Worm (Caenorhabditis elegans): Measurements from ENCODE around the gene pac-1.

DNA sequence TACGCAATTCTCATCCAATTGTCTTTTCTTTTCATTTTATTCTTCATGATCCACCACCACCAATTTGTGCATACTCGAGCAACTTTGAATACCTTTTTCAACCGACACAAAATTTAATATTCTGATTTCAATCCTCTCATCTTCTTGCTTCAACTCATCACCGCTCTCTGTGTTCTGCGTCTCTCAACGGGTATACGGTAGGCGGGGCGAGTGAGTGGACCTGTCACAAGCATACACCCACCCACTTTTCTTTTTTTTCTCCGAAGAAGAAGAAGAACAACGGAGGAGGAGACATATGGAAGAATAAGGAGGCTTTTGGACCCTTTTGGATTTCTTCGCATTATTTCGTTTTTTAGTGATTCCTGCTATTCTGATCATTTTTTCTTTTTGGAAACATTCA, 33.4 kb upstream of the pac-1 start:
- no peak for TF ChIP-seq med-1 (GFP tag; optimal IDR thresholded peaks at IDR 0.05; ENCODE audit: insufficient read depth)
- TF ChIP-seq ref-1 (GFP tag; conservative IDR thresholded peaks at IDR 0.05), result no peak
- TF ChIP-seq flt-1 (GFP tag; IDR thresholded peaks at IDR 0.05), result no peak
